Worm (Caenorhabditis elegans): ENCODE data around the gene clec-138.

The clec-138 gene

DNA sequence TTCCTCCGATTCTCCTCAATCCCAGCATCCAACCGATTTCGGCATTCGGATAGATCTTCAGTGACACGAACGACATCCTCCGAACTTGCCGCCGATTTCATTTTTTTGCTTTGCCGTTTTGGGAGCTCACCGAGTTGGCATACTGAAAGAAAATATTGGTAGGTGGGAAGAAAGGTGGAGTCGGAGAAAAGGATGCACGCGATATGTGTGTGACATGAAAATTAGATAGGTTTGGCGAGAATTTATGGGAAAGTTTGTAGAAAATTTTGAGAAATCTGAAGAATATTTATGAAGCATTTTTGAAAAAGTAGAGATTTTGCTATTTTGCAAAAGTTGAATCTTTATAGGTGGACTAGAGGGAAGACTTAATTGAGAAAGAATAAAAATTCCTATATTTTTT is 18.6 kb upstream of the clec-138 start, which contains the start of gene che-10:
Gene che-10 (minus strand): TSS at position 101 of the 400 bp plus-strand sequence.
- TF ChIP-seq tbx-2 (tag; optimal IDR thresholded peaks at IDR 0.05) (no peak), lsy-12 (tag; optimal IDR thresholded peaks at IDR 0.05) (no peak), daf-12 (tag; optimal IDR thresholded peaks at IDR 0.05) (no peak), skn-1 (tag; optimal IDR thresholded peaks at IDR 0.05) (no peak), fkh-10 (GFP tag; optimal IDR thresholded peaks at IDR 0.05) (no peak), nhr-28 (tag; optimal IDR thresholded peaks at IDR 0.05) (no peak), nhr-237 (tag; optimal IDR thresholded peaks at IDR 0.05) (no peak), unc-62 (GFP tag; optimal IDR thresholded peaks at IDR 0.05) (no peak), sea-2 (GFP tag; optimal IDR thresholded peaks at IDR 0.05) (no peak), nhr-43 (tag; optimal IDR thresholded peaks at IDR 0.05; ENCODE audit: poor library complexity, severe bottlenecking) (no peak), elt-2 (tag; optimal IDR thresholded peaks at IDR 0.05) (no peak), mml-1 (tag; optimal IDR thresholded peaks at IDR 0.05) (no peak), pha-4 (tag; optimal IDR thresholded peaks at IDR 0.05) (no peak), egl-27 (tag; optimal IDR thresholded peaks at IDR 0.05) (no peak), eor-1 (tag; optimal IDR thresholded peaks at IDR 0.05) (no peak), ceh-28 (tag; optimal IDR thresholded peaks at IDR 0.05) (no peak)

DNA sequence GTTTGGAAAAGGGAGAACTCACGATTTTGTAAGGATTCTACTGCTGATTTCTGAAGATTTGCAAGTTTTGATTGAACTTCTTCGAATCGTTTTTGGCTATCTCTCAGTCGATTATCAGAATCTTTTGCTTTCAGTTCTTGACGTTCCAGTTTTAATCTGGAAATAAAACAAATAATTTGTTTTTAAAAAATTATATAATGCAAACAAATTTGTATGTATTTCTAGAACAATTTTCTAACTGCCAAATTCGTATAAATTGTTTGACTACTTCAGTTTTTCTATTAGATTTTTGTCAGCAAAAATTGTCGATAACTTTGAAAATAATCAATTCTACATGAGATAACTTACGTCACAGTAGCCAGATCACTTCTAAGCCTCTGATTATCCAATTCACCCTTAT is 11.9 kb upstream of the clec-138 start:
- TF ChIP-seq elt-1 (tag; optimal IDR thresholded peaks at IDR 0.05) (no peak), nhr-28 (tag; optimal IDR thresholded peaks at IDR 0.05) (no peak), ama-1 (optimal IDR thresholded peaks at IDR 0.05) (no peak), nhr-25 (tag; optimal IDR thresholded peaks at IDR 0.05) (no peak), nhr-11 (tag; optimal IDR thresholded peaks at IDR 0.05) (no peak), mdl-1 (tag; optimal IDR thresholded peaks at IDR 0.05) (no peak), R02D3.7 (tag; optimal IDR thresholded peaks at IDR 0.05) (no peak), ceh-82 (tag; optimal IDR thresholded peaks at IDR 0.05) (no peak), nhr-76 (tag; optimal IDR thresholded peaks at IDR 0.05) (no peak), nhr-67 (tag; optimal IDR thresholded peaks at IDR 0.05) (no peak), zag-1 (tag; optimal IDR thresholded peaks at IDR 0.05) (no peak), nhr-77 (tag; optimal IDR thresholded peaks at IDR 0.05) (no peak), unc-39 (tag; optimal IDR thresholded peaks at IDR 0.05) (no peak), egl-5 (tag; optimal IDR thresholded peaks at IDR 0.05) (no peak)

ce11 chrII:4626606-4627005 is 7.0 kb upstream of the clec-138 start, which contains the start of gene F35D11.1:
Gene F35D11.1 (plus strand): TSS chrII:4626906.
- TF ChIP-seq lin-39 (tag; optimal IDR thresholded peaks at IDR 0.05) (no peak), tbx-2 (tag; optimal IDR thresholded peaks at IDR 0.05) (no peak), ztf-4 (tag; optimal IDR thresholded peaks at IDR 0.05) (no peak), nhr-12 (tag; optimal IDR thresholded peaks at IDR 0.05) (no peak), nhr-28 (tag; optimal IDR thresholded peaks at IDR 0.05) (no peak), egl-5 (tag; optimal IDR thresholded peaks at IDR 0.05) (no peak), nhr-77 (tag; optimal IDR thresholded peaks at IDR 0.05) (no peak), fkh-10 (GFP tag; optimal IDR thresholded peaks at IDR 0.05) (no peak), nhr-23 (tag; optimal IDR thresholded peaks at IDR 0.05) (no peak), nhr-76 (tag; optimal IDR thresholded peaks at IDR 0.05) (no peak), nhr-67 (tag; optimal IDR thresholded peaks at IDR 0.05) (no peak), lsy-12 (tag; optimal IDR thresholded peaks at IDR 0.05) (no peak), nfya-1 (tag; optimal IDR thresholded peaks at IDR 0.05; ENCODE audit: insufficient read depth) (no peak), jun-1 (tag; optimal IDR thresholded peaks at IDR 0.05) (no peak), ama-1 (optimal IDR thresholded peaks at IDR 0.05) (no peak), fkh-2 (tag; optimal IDR thresholded peaks at IDR 0.05) (no peak)

ce11 chrII:4621650-4622049 is 2.0 kb upstream of the clec-138 start, which contains the start of gene clec-139:
Gene clec-139 (minus strand): TSS chrII:4621750.
- TF ChIP-seq ZK546.5 (tag; optimal IDR thresholded peaks at IDR 0.05) (no peak), nhr-237 (tag; optimal IDR thresholded peaks at IDR 0.05) (no peak), zag-1 (tag; optimal IDR thresholded peaks at IDR 0.05) (no peak), aly-2 (tag; optimal IDR thresholded peaks at IDR 0.05) (no peak), egl-5 (tag; optimal IDR thresholded peaks at IDR 0.05) (no peak), elt-1 (tag; optimal IDR thresholded peaks at IDR 0.05) (no peak), nhr-77 (tag; optimal IDR thresholded peaks at IDR 0.05) (no peak), ceh-82 (tag; optimal IDR thresholded peaks at IDR 0.05) (no peak)
